Worm (Caenorhabditis elegans): Measurements from ENCODE around the gene K08E4.3.

DNA sequence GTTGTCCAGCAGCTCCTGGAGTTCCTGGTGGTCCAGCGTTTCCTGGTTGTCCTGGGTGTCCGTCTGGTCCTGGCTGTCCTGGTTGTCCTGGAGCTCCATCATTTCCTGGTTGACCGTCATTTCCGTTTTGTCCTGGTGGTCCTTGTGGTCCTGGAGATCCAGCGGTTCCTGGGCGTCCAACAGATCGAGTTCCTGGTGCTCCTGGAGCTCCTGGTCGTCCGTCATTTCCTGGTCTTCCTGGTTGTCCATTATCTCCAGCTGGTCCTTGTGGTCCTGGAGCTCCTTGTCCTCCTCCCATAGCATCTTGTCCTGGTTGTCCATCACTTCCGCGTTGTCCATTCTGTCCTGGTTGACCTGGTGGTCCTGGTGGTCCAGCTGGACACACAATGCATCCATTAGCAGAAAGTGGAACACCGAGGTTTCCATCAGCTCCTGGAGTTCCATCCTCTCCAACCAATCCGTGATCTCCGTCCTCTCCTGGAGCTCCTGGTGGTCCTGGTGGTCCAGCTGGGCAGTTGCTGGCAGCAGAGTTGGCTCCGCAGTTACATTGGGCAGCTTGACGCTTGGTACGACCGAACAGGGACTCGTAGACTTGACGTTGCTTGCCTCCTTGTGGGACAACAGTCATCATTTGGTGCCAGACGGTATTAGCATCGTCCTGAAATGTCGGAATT lies 51.6 kb downstream of the K08E4.3 start:
- no peak for TF ChIP-seq egl-27 (tag; optimal IDR thresholded peaks at IDR 0.05)
- no peak for TF ChIP-seq nhr-77 (tag; optimal IDR thresholded peaks at IDR 0.05)
